Worm (Caenorhabditis elegans) whole organism, early embryonic: ENCODE results near the gene ins-8.

ENCODE experiments used
- ama-1 ChIP-seq: fragments of 150-350 bp; optimal IDR thresholded peaks from 2 replicates; lab custom pipeline; 2014
- hmg-4 ChIP-seq: fragments of 200-800 bp; sonication (Bioruptor generic); optimal IDR thresholded peaks from 2 replicates; lab custom pipeline; 2018; ENCODE audit warnings: mild to moderate bottlenecking, missing genetic modification characterization, missing compliant biosample characterization
- sea-1 ChIP-seq: fragments of 200-800 bp; sonication (Bioruptor generic); conservative IDR thresholded peaks from 2 replicates; pipeline ENCODE4 v1.3.6; 2022; ENCODE audit warnings: missing genetic modification characterization, missing compliant biosample characterization

DNA sequence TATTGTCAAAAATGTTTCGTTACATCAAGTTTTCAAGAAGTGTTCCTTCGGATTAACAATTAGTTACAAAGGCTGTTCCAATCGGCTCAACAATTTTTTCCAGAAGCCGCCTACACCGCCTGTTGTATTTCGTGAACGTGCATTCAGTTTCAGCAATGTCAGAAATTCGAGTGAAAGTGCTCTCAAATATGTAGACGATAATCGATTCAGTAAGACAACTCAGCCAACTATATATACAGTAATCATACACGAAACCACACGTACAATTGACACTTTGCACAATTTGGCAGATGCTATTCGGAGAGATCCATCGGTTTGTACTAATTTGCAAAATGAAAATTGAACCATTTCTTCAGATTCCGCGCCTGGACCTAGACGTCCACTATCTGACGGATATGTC lies 15.8 kb upstream of the ins-8 start:
- TF ChIP-seq ama-1 (lab: Kevin White, UChicago) (no peak), hmg-4 (GFP tag; lab: Kevin White, UChicago) (no peak), sea-1 (GFP tag; lab: Robert Waterston, UW) (no peak)
